Worm (Caenorhabditis elegans) whole organism, mixed stage, embryonic: Measurements from ENCODE around the gene daf-41.
A peak's percentile ranks its signal among the peaks of the same experiment; 100 is the strongest.

Source experiments
- M03D4.4 ChIP-seq: sonication (generic microtip); optimal IDR thresholded peaks from 2 replicates; lab custom pipeline; 2017; ENCODE audit warnings: mild to moderate bottlenecking, missing genetic modification characterization, missing compliant biosample characterization
- ceh-39 ChIP-seq: fragments of 150-350 bp; optimal IDR thresholded peaks from 2 replicates; lab custom pipeline; 2014; ENCODE audit warnings: missing biosample characterization, missing genetic modification characterization
- ceh-43 ChIP-seq: fragments of 200-800 bp; sonication (Bioruptor generic); optimal IDR thresholded peaks from 2 replicates; lab custom pipeline; 2018; ENCODE audit warnings: mild to moderate bottlenecking, missing genetic modification characterization, moderate library complexity, missing compliant biosample characterization
- elt-1 ChIP-seq: sonication (generic microtip); optimal IDR thresholded peaks from 2 replicates; lab custom pipeline; 2017; ENCODE audit warnings: missing genetic modification characterization, mild to moderate bottlenecking, missing compliant biosample characterization, antibody characterized with exemption, moderate library complexity, borderline replicate concordance; ENCODE audit not compliant: insufficient read depth
- elt-3 ChIP-seq: fragments of 150-350 bp; optimal IDR thresholded peaks from 2 replicates; lab custom pipeline; 2014; ENCODE audit warnings: missing biosample characterization, missing genetic modification characterization
- nhr-237 ChIP-seq: fragments of 150-350 bp; optimal IDR thresholded peaks from 2 replicates; lab custom pipeline; 2014; ENCODE audit warnings: missing biosample characterization, missing genetic modification characterization
- nhr-76 ChIP-seq: sonication (generic microtip); optimal IDR thresholded peaks from 2 replicates; lab custom pipeline; 2017; ENCODE audit warnings: missing biosample characterization, missing genetic modification characterization
- pha-4 ChIP-seq: fragments of 150-350 bp; optimal IDR thresholded peaks from 2 replicates; lab custom pipeline; 2018; ENCODE audit warnings: missing biosample characterization, missing genetic modification reagents, missing genetic modification characterization
- snpc-4 ChIP-seq: fragments of 150-350 bp; optimal IDR thresholded peaks from 2 replicates; lab custom pipeline; 2014; ENCODE audit warnings: missing biosample characterization, missing genetic modification characterization
- sptf-1 ChIP-seq: sonication (generic microtip); optimal IDR thresholded peaks from 2 replicates; lab custom pipeline; 2017; ENCODE audit warnings: mild to moderate bottlenecking, missing genetic modification characterization, moderate library complexity, missing compliant biosample characterization
- unc-39 ChIP-seq: fragments of 150-350 bp; optimal IDR thresholded peaks from 2 replicates; lab custom pipeline; 2014; ENCODE audit warnings: missing biosample characterization, missing genetic modification characterization
- unc-62 ChIP-seq: fragments of 150-350 bp; optimal IDR thresholded peaks from 2 replicates; lab custom pipeline; 2014; ENCODE audit warnings: missing biosample characterization, missing genetic modification reagents, missing genetic modification characterization

DNA sequence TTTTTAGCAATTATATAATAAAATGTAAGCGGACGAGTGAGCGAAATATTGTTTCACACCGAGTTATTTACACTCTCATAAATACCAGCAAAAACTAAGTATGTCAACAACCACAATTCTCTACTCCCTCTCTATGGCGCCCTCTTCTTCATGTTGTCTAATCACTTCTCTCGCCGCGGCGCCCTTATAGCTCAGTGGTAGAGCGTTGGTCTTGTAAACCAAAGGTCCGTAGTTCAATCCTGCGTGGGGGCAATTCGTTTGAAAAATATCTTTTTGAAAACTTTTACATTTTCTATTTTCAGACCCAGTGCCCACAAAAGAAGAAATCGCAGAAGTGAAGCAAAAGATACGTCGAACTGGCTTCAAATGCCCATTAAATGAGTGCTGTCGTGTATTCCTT lies 31.2 kb upstream of the daf-41 start:
- TF ChIP-seq M03D4.4 (tag; lab: Kevin White, UChicago) (peak; percentile 39), unc-62 (no peak), elt-3 (tag; lab: Kevin White, UChicago) (no peak), pha-4 (tag; lab: Kevin White, UChicago) (no peak), sptf-1 (tag; lab: Kevin White, UChicago) (peak; percentile 75), nhr-237 (no peak), snpc-4 (no peak), ceh-39 (tag; lab: Kevin White, UChicago) (no peak), elt-1 (tag; lab: Kevin White, UChicago) (no peak), ceh-43 (GFP tag; lab: Kevin White, UChicago) (peak; percentile 38), nhr-76 (tag; lab: Kevin White, UChicago) (no peak), unc-39 (tag; lab: Kevin White, UChicago) (no peak)
